Fruit fly (Drosophila melanogaster) whole organism, wandering third instar larva: Measurements from ENCODE around the gene cry.
A peak's percentile ranks its signal among the peaks of the same experiment; 100 is the strongest.

Experiments used
- CG32264 ChIP-seq: fragments of 200-800 bp; sonication (Bioruptor generic); optimal IDR thresholded peaks from 2 replicates; lab custom pipeline; 2016; ENCODE audit warnings: missing biosample characterization, missing genetic modification characterization
- GATAd ChIP-seq: sonication (Bioruptor generic); optimal IDR thresholded peaks from 2 replicates; lab custom pipeline; 2016; ENCODE audit warnings: missing biosample characterization, missing genetic modification characterization
- Hnf4 ChIP-seq: fragments of 200-800 bp; sonication (Bioruptor generic); optimal IDR thresholded peaks from 2 replicates; lab custom pipeline; 2016; ENCODE audit warnings: missing biosample characterization, mild to moderate bottlenecking, missing genetic modification characterization
- Myc ChIP-seq: fragments of >200 bp; optimal IDR thresholded peaks from 2 replicates; lab custom pipeline; 2017
- OdsH ChIP-seq: fragments of 200-800 bp; sonication (Bioruptor generic); optimal IDR thresholded peaks from 2 replicates; lab custom pipeline; 2016; ENCODE audit warnings: missing biosample characterization, mild to moderate bottlenecking, missing genetic modification characterization
- Rel ChIP-seq, 2 experiments: fragments of 200-800 bp; sonication (Bioruptor generic) in 1 of 2; optimal IDR thresholded peaks; 2 replicates in 1 of 2; 3 replicates in 1 of 2; lab custom pipeline; 2016 to 2019; ENCODE audit warnings: mild to moderate bottlenecking in 2 of 2, missing biosample characterization in 2 of 2, missing genetic modification characterization in 2 of 2, moderate library complexity in 1 of 2
- br ChIP-seq: fragments of 200-800 bp; sonication (Bioruptor generic); optimal IDR thresholded peaks from 2 replicates; lab custom pipeline; 2016; ENCODE audit warnings: missing biosample characterization, missing genetic modification characterization
- dl ChIP-seq, 2 experiments: fragments of 175-275, 200-275 bp in 1 of 2; fragments of 200-275 bp in 1 of 2; sonication (Bioruptor generic); optimal IDR thresholded peaks; lab custom pipeline; 2018; ENCODE audit warnings: mild to moderate bottlenecking in 2 of 2, missing biosample characterization in 2 of 2, missing genetic modification characterization in 2 of 2, moderate library complexity in 2 of 2; ENCODE audit not compliant: partially characterized antibody in 2 of 2, insufficient read depth in 1 of 2
- h ChIP-seq: fragments of 200-800 bp; sonication (Bioruptor generic); optimal IDR thresholded peaks from 3 replicates; lab custom pipeline; 2016; ENCODE audit warnings: missing biosample characterization, mild to moderate bottlenecking, missing genetic modification characterization
- pan ChIP-seq: fragments of >200 bp; optimal IDR thresholded peaks from 2 replicates; lab custom pipeline; 2017
- psq ChIP-seq: fragments of 200-800 bp; sonication (Bioruptor generic); optimal IDR thresholded peaks from 3 replicates; lab custom pipeline; 2017; ENCODE audit warnings: missing biosample characterization, mild to moderate bottlenecking, missing genetic modification characterization, moderate library complexity
- rgr ChIP-seq: fragments of 200-800 bp; sonication (Bioruptor generic); optimal IDR thresholded peaks from 3 replicates; lab custom pipeline; 2016; ENCODE audit warnings: missing biosample characterization, mild to moderate bottlenecking, missing genetic modification characterization

dm6 chr3R:19181214-19181613 lies 30.7 kb upstream of the cry start:
- TF ChIP-seq br (GFP tag; lab: Kevin White, UChicago), result peak; percentile 56
- peak; percentile 73 for TF ChIP-seq OdsH
- no peak for TF ChIP-seq dl (GFP tag; optimal IDR thresholded peaks at IDR 0.05; lab: Kevin White, UChicago; ENCODE audit: insufficient read depth in 1 of 2, partially characterized antibody in 2 of 2)
- TF ChIP-seq CG32264 (GFP tag; lab: Kevin White, UChicago), result no peak
- peak; percentile 14 for TF ChIP-seq Hnf4 (GFP tag; lab: Kevin White, UChicago)
- no peak for TF ChIP-seq Myc
- no peak for TF ChIP-seq GATAd
- no peak for TF ChIP-seq pan (lab: Kevin White, UChicago)
- TF ChIP-seq Rel (GFP tag; optimal IDR thresholded peaks at IDR 0.05; lab: Kevin White, UChicago), result no peak
- TF ChIP-seq Rel (tag; optimal IDR thresholded peaks at IDR 0.05; lab: Kevin White, UChicago), result no peak
- TF ChIP-seq rgr, result peak; percentile 62
- no peak for TF ChIP-seq psq (GFP tag; lab: Kevin White, UChicago)
- TF ChIP-seq h (GFP tag; lab: Kevin White, UChicago), result peak; percentile 84
